Worm (Caenorhabditis elegans): ENCODE results near the gene sft-4.

ce11 chrX:5780672-5781182 is at the start of gene sft-4:
- TF ChIP-seq flt-1 (GFP tag; IDR thresholded peaks at IDR 0.05) (no peak), med-1 (GFP tag; optimal IDR thresholded peaks at IDR 0.05; ENCODE audit: insufficient read depth) (no peak), T22C8.4 (GFP tag; IDR thresholded peaks at IDR 0.05) (0 out of 2 replicates have a peak, but pooled peaks have one; percentile 6), tab-1 (GFP tag; IDR thresholded peaks at IDR 0.05) (no peak), ref-1 (GFP tag; conservative IDR thresholded peaks at IDR 0.05) (no peak), klf-2 (GFP tag; conservative IDR thresholded peaks at IDR 0.05) (no peak)
